Fruit fly (Drosophila melanogaster) whole organism, embryonic: Measurements from ENCODE around the gene Gr28a.

Experiments used
- Ada2b ChIP-seq: fragments of 200-800 bp; sonication (Bioruptor generic); IDR thresholded peaks from 2 replicates; pipeline ENCODE4 v1.3.6; 2022; ENCODE audit warnings: missing biosample characterization, missing genetic modification characterization
- B-H2 ChIP-seq: fragments of 200-800 bp; sonication (Bioruptor generic); optimal IDR thresholded peaks from 2 replicates; lab custom pipeline; 2018; ENCODE audit warnings: missing biosample characterization, mild to moderate bottlenecking, missing genetic modification characterization
- Blimp-1 ChIP-seq: fragments of 200-800 bp; sonication (Bioruptor generic); optimal IDR thresholded peaks from 3 replicates; lab custom pipeline; 2018; ENCODE audit warnings: missing biosample characterization, missing genetic modification characterization, mild to moderate bottlenecking, moderate library complexity, missing genetic modification reagents
- CG10321 ChIP-seq: fragments of 200-800 bp; sonication (Bioruptor generic); IDR thresholded peaks from 2 replicates; pipeline ENCODE4 v1.3.6; 2022; ENCODE audit warnings: missing biosample characterization, missing genetic modification characterization
- CG10654 ChIP-seq: fragments of 200-800 bp; sonication (Bioruptor generic); optimal IDR thresholded peaks from 2 replicates; lab custom pipeline; 2016; ENCODE audit warnings: missing biosample characterization, missing genetic modification characterization
- CG11504 ChIP-seq: fragments of 200-800 bp; sonication (Bioruptor generic); optimal IDR thresholded peaks from 3 replicates; lab custom pipeline; 2019; ENCODE audit warnings: missing biosample characterization, mild to moderate bottlenecking, missing genetic modification characterization, moderate library complexity
- CG12219 ChIP-seq: fragments of 200-800 bp; sonication (Bioruptor generic); optimal IDR thresholded peaks from 3 replicates; lab custom pipeline; 2018; ENCODE audit warnings: missing biosample characterization, mild to moderate bottlenecking, missing genetic modification characterization
- CG12299 ChIP-seq: fragments of 200-800 bp; sonication (Bioruptor generic); optimal IDR thresholded peaks from 2 replicates; lab custom pipeline; 2018; ENCODE audit warnings: missing biosample characterization, mild to moderate bottlenecking, missing genetic modification characterization
- CG12659 ChIP-seq: fragments of 200-800 bp; sonication (Bioruptor generic); optimal IDR thresholded peaks from 3 replicates; lab custom pipeline; 2017; ENCODE audit warnings: mild to moderate bottlenecking, missing biosample characterization, missing genetic modification reagents, missing genetic modification characterization
- CG14441 ChIP-seq: fragments of 200-800 bp; sonication (Bioruptor generic); IDR thresholded peaks from 2 replicates; pipeline ENCODE4 v1.3.6; 2022; ENCODE audit warnings: missing biosample characterization, missing genetic modification characterization
- CG17568 ChIP-seq: fragments of 200-800 bp; sonication (Bioruptor generic); optimal IDR thresholded peaks from 2 replicates; lab custom pipeline; 2018; ENCODE audit warnings: missing biosample characterization, mild to moderate bottlenecking, missing genetic modification characterization, moderate library complexity
- CG17802 ChIP-seq: fragments of 200-800 bp; sonication (Bioruptor generic); optimal IDR thresholded peaks from 2 replicates; lab custom pipeline; 2018; ENCODE audit warnings: missing biosample characterization, mild to moderate bottlenecking, missing genetic modification characterization, moderate library complexity
- CG17829 ChIP-seq: fragments of 200-800 bp; optimal IDR thresholded peaks from 2 replicates; lab custom pipeline; 2019; ENCODE audit warnings: missing biosample characterization, mild to moderate bottlenecking, missing genetic modification characterization, moderate library complexity
- CG30403 ChIP-seq: fragments of 200-800 bp; sonication (Bioruptor generic); optimal IDR thresholded peaks from 3 replicates; lab custom pipeline; 2016; ENCODE audit warnings: missing biosample characterization, missing genetic modification characterization
- CG31365 ChIP-seq: fragments of 200-800 bp; sonication (Bioruptor generic); optimal IDR thresholded peaks from 2 replicates; lab custom pipeline; 2018; ENCODE audit warnings: missing biosample characterization, mild to moderate bottlenecking, missing genetic modification characterization
- CG34376 ChIP-seq: fragments of 200-800 bp; sonication (Bioruptor generic); optimal IDR thresholded peaks from 2 replicates; lab custom pipeline; 2018; ENCODE audit warnings: missing biosample characterization, mild to moderate bottlenecking, missing genetic modification characterization
- CG34422 ChIP-seq: fragments of 200-800 bp; sonication (Bioruptor generic); IDR thresholded peaks from 3 replicates; pipeline ENCODE4 v1.3.6; 2022; ENCODE audit warnings: missing biosample characterization, missing genetic modification characterization
- CG4360 ChIP-seq: fragments of 200-800 bp; sonication (Bioruptor generic); IDR thresholded peaks from 2 replicates; pipeline ENCODE4 v1.3.6; 2022; ENCODE audit warnings: missing biosample characterization, missing genetic modification characterization
- CG43689 ChIP-seq: fragments of 200-800 bp; sonication (Bioruptor generic); IDR thresholded peaks from 2 replicates; pipeline ENCODE4 v1.3.6; 2022; ENCODE audit warnings: missing biosample characterization, missing genetic modification characterization
- CG7372 ChIP-seq: fragments of 200-800 bp; sonication (Bioruptor generic); IDR thresholded peaks from 2 replicates; pipeline ENCODE4 v1.3.6; 2022; ENCODE audit warnings: missing biosample characterization, missing genetic modification characterization
- CG8281 ChIP-seq: fragments of 200-800 bp; sonication (Bioruptor generic); optimal IDR thresholded peaks from 2 replicates; lab custom pipeline; 2018; ENCODE audit warnings: missing biosample characterization, mild to moderate bottlenecking, missing genetic modification characterization, moderate library complexity
- CG8924 ChIP-seq: fragments of 200-800 bp; optimal IDR thresholded peaks from 3 replicates; lab custom pipeline; 2019; ENCODE audit warnings: missing biosample characterization, mild to moderate bottlenecking, missing genetic modification characterization, moderate library complexity
- CG9727 ChIP-seq: fragments of 200-800 bp; sonication (Bioruptor generic); optimal IDR thresholded peaks from 3 replicates; lab custom pipeline; 2017; ENCODE audit warnings: missing biosample characterization, mild to moderate bottlenecking, missing genetic modification characterization
- CTCF ChIP-seq: fragments of 200-800 bp; sonication (Bioruptor generic); optimal IDR thresholded peaks from 2 replicates; lab custom pipeline; 2017; ENCODE audit warnings: missing biosample characterization, mild to moderate bottlenecking, missing genetic modification characterization, moderate library complexity
- Dfd ChIP-seq, 2 experiments: fragments of >200 bp; optimal IDR thresholded peaks; 2 replicates each; lab custom pipeline; 2017; ENCODE audit warnings: missing biosample characterization in 2 of 2, missing genetic modification characterization in 2 of 2
- E2f1 ChIP-seq: fragments of 200-800 bp; sonication (Bioruptor generic); IDR thresholded peaks from 2 replicates; pipeline ENCODE4 v1.3.6; 2022; ENCODE audit warnings: missing biosample characterization, missing genetic modification characterization
- H2.0 ChIP-seq: fragments of 200-800 bp; sonication (Bioruptor generic); IDR thresholded peaks from 2 replicates; pipeline ENCODE4 v1.3.6; 2022; ENCODE audit warnings: missing biosample characterization, missing genetic modification characterization
- HLH3B ChIP-seq: fragments of 200-800 bp; sonication (Bioruptor generic); IDR thresholded peaks from 2 replicates; pipeline ENCODE4 v1.3.6; 2022; ENCODE audit warnings: missing biosample characterization, missing genetic modification characterization
- Hsf ChIP-seq: fragments of 200-800 bp; sonication (Bioruptor generic); optimal IDR thresholded peaks from 3 replicates; lab custom pipeline; 2016; ENCODE audit warnings: missing biosample characterization, missing genetic modification characterization
- NFAT ChIP-seq: fragments of 200-800 bp; sonication (Bioruptor generic); IDR thresholded peaks from 2 replicates; pipeline ENCODE4 v1.3.6; 2022; ENCODE audit warnings: missing biosample characterization, missing genetic modification characterization
- NK7.1 ChIP-seq: fragments of 200-800 bp; sonication (Bioruptor generic); optimal IDR thresholded peaks from 3 replicates; lab custom pipeline; 2016; ENCODE audit warnings: missing biosample characterization, missing genetic modification characterization
- Nf-YA ChIP-seq: fragments of 200-800 bp; sonication (Bioruptor generic); IDR thresholded peaks from 2 replicates; pipeline ENCODE4 v1.3.6; 2022; ENCODE audit warnings: missing biosample characterization, missing genetic modification characterization
- ab ChIP-seq: fragments of 200-800 bp; sonication (Bioruptor generic); optimal IDR thresholded peaks from 2 replicates; lab custom pipeline; 2016; ENCODE audit warnings: missing biosample characterization, missing genetic modification characterization
- br ChIP-seq: fragments of >200 bp; optimal IDR thresholded peaks from 2 replicates; lab custom pipeline; 2017
- cad ChIP-seq: fragments of >200 bp; optimal IDR thresholded peaks from 2 replicates; lab custom pipeline; 2017; ENCODE audit warnings: missing biosample characterization, missing genetic modification characterization
- crc ChIP-seq: fragments of 200-800 bp; sonication (Bioruptor generic); optimal IDR thresholded peaks from 2 replicates; lab custom pipeline; 2016; ENCODE audit warnings: missing biosample characterization, missing genetic modification characterization
- gcm ChIP-seq: fragments of 200-800 bp; sonication (Bioruptor generic); optimal IDR thresholded peaks from 2 replicates; lab custom pipeline; 2019; ENCODE audit warnings: missing biosample characterization, mild to moderate bottlenecking, missing genetic modification characterization, moderate library complexity
- h ChIP-seq: fragments of >200 bp; optimal IDR thresholded peaks from 2 replicates; lab custom pipeline; 2017
- ham ChIP-seq: fragments of 200-800 bp; sonication (Bioruptor generic); IDR thresholded peaks from 2 replicates; pipeline ENCODE4 v1.3.6; 2022; ENCODE audit warnings: missing biosample characterization, missing genetic modification characterization
- ind ChIP-seq: fragments of 200-800 bp; sonication (Bioruptor generic); optimal IDR thresholded peaks from 3 replicates; lab custom pipeline; 2016; ENCODE audit warnings: missing biosample characterization, missing genetic modification characterization
- kah ChIP-seq: fragments of 200-800 bp; sonication (Bioruptor generic); optimal IDR thresholded peaks from 2 replicates; lab custom pipeline; 2018; ENCODE audit warnings: missing biosample characterization, mild to moderate bottlenecking, missing genetic modification characterization
- knrl ChIP-seq: fragments of 200-800 bp; sonication (Bioruptor generic); IDR thresholded peaks from 3 replicates; pipeline ENCODE4 v1.3.6; 2022; ENCODE audit warnings: missing biosample characterization, missing genetic modification characterization; ENCODE audit not compliant: partially characterized antibody
- mam ChIP-seq: fragments of 200-800 bp; sonication (Bioruptor generic); optimal IDR thresholded peaks from 3 replicates; lab custom pipeline; 2016; ENCODE audit warnings: missing biosample characterization, missing genetic modification characterization
- nau ChIP-seq: fragments of 200-800 bp; sonication (Bioruptor generic); optimal IDR thresholded peaks from 3 replicates; lab custom pipeline; 2017; ENCODE audit warnings: missing biosample characterization, mild to moderate bottlenecking, missing genetic modification characterization, missing genetic modification reagents
- nmo ChIP-seq: fragments of 200-800 bp; sonication (Bioruptor generic); optimal IDR thresholded peaks from 2 replicates; lab custom pipeline; 2018; ENCODE audit warnings: missing biosample characterization, mild to moderate bottlenecking, missing genetic modification characterization, moderate library complexity
- peb ChIP-seq: fragments of 200-800 bp; sonication (Bioruptor generic); IDR thresholded peaks from 2 replicates; pipeline ENCODE4 v1.3.6; 2022; ENCODE audit warnings: missing biosample characterization, missing genetic modification characterization
- repo ChIP-seq: fragments of 200-800 bp; sonication (Bioruptor generic); optimal IDR thresholded peaks from 2 replicates; lab custom pipeline; 2016; ENCODE audit warnings: missing biosample characterization, missing genetic modification characterization
- row ChIP-seq: fragments of 200-800 bp; sonication (Bioruptor generic); IDR thresholded peaks from 3 replicates; pipeline ENCODE4 v1.3.6; 2022; ENCODE audit warnings: missing biosample characterization, missing genetic modification characterization
- shn ChIP-seq: fragments of 200-800 bp; sonication (Bioruptor generic); optimal IDR thresholded peaks from 3 replicates; lab custom pipeline; 2016; ENCODE audit warnings: missing biosample characterization, missing genetic modification characterization
- sisA ChIP-seq: fragments of 200-800 bp; sonication (Bioruptor generic); IDR thresholded peaks from 2 replicates; pipeline ENCODE4 v1.3.6; 2022; ENCODE audit warnings: missing biosample characterization, missing genetic modification characterization
- tgo ChIP-seq: fragments of 200-800 bp; sonication (Bioruptor generic); IDR thresholded peaks from 3 replicates; pipeline ENCODE4 v1.3.6; 2022; ENCODE audit warnings: missing biosample characterization, missing genetic modification characterization
- zen2 ChIP-seq: fragments of 200-800 bp; sonication (Bioruptor generic); IDR thresholded peaks from 3 replicates; pipeline ENCODE4 v1.3.6; 2022; ENCODE audit warnings: missing biosample characterization, missing genetic modification characterization; ENCODE audit not compliant: partially characterized antibody
- zf30C ChIP-seq: fragments of 200-800 bp; sonication (Bioruptor generic); optimal IDR thresholded peaks from 3 replicates; lab custom pipeline; 2018; ENCODE audit warnings: missing biosample characterization, mild to moderate bottlenecking, missing genetic modification characterization

The Gr28a gene

dm6 chr2L:7491902-7492301 is 37.9 kb upstream of the Gr28a start (continued):
- no peak for TF ChIP-seq crc
- TF ChIP-seq zf30C (GFP tag; lab: Kevin White, UChicago): no peak
- peak; percentile 10 for TF ChIP-seq kah (GFP tag; lab: Kevin White, UChicago)
- peak; percentile 47 for TF ChIP-seq ind (GFP tag; lab: Kevin White, UChicago)
- peak; percentile 54 for TF ChIP-seq nmo
- TF ChIP-seq Hsf (GFP tag; lab: Kevin White, UChicago): peak; percentile 11
- TF ChIP-seq NK7.1: no peak
- no peak for TF ChIP-seq ab
- TF ChIP-seq CG17568 (GFP tag; lab: Kevin White, UChicago): peak; percentile 34
- TF ChIP-seq CG8924: peak; percentile 53
- TF ChIP-seq H2.0 (GFP tag; lab: Robert Waterston, UW): peak; percentile 43
- TF ChIP-seq CTCF (GFP tag; lab: Kevin White, UChicago): no peak
- TF ChIP-seq CG4360 (GFP tag; lab: Robert Waterston, UW): no peak
- TF ChIP-seq gcm (GFP tag; lab: Kevin White, UChicago): peak; percentile 41
- TF ChIP-seq CG10654 (GFP tag; lab: Kevin White, UChicago): peak; percentile 15
- no peak for TF ChIP-seq NFAT (GFP tag; lab: Robert Waterston, UW)
- peak; percentile 74 for TF ChIP-seq CG14441 (GFP tag; lab: Robert Waterston, UW)
- TF ChIP-seq row (GFP tag; lab: Robert Waterston, UW): peak; percentile 76
- peak; percentile 28 for TF ChIP-seq nau
- TF ChIP-seq br (lab: Kevin White, UChicago): no peak
- peak; percentile 12 for TF ChIP-seq CG8281 (tag; lab: Kevin White, UChicago)
- TF ChIP-seq tgo (GFP tag; lab: Robert Waterston, UW): peak; percentile 57; the same call in 2 of the 3 replicates
- TF ChIP-seq CG31365 (tag; lab: Kevin White, UChicago): no peak
- peak; percentile 53 for TF ChIP-seq CG17829
- peak; percentile 30 for TF ChIP-seq CG12659 (GFP tag; lab: Kevin White, UChicago)
- TF ChIP-seq CG9727: peak; percentile 33
- peak; percentile 80 for TF ChIP-seq CG11504 (tag; lab: Kevin White, UChicago)
- peak; percentile 71 for TF ChIP-seq Blimp-1
- no peak for TF ChIP-seq CG43689
- TF ChIP-seq CG34376 (GFP tag; lab: Kevin White, UChicago): no peak
- TF ChIP-seq B-H2 (GFP tag; lab: Kevin White, UChicago): no peak
- TF ChIP-seq ham: no peak
- TF ChIP-seq E2f1 (GFP tag; lab: Robert Waterston, UW): peak; percentile 72
- no peak for TF ChIP-seq peb
- no peak for TF ChIP-seq knrl (GFP tag; lab: Robert Waterston, UW)
- no peak for TF ChIP-seq zen2 (GFP tag; lab: Robert Waterston, UW)
- no peak for TF ChIP-seq mam (GFP tag; lab: Kevin White, UChicago)
- 0 out of 2 replicates have a peak, but pooled peaks have one; percentile 7 for TF ChIP-seq CG7372 (GFP tag; lab: Robert Waterston, UW)
- peak; percentile 35 for TF ChIP-seq CG30403 (GFP tag; lab: Kevin White, UChicago)
- peak; percentile 54; the same call in 1 of the 2 replicates for TF ChIP-seq HLH3B
- no peak for TF ChIP-seq cad (GFP tag; lab: Kevin White, UChicago)
- TF ChIP-seq repo (GFP tag; lab: Kevin White, UChicago): no peak
- no peak for TF ChIP-seq CG17802 (tag; lab: Kevin White, UChicago)
- TF ChIP-seq Dfd (GFP tag; optimal IDR thresholded peaks at IDR 0.05; lab: Kevin White, UChicago): no peak
- no peak for TF ChIP-seq h (lab: Kevin White, UChicago)
- TF ChIP-seq CG10321: no peak
- TF ChIP-seq CG34422 (GFP tag; lab: Robert Waterston, UW): peak; percentile 44; the same call in 1 of the 3 replicates
- TF ChIP-seq Nf-YA (GFP tag; lab: Robert Waterston, UW): 0 out of 2 replicates have a peak, but pooled peaks have one; percentile 37
- no peak for TF ChIP-seq shn (GFP tag; lab: Kevin White, UChicago)
- peak; percentile 65 for TF ChIP-seq sisA
- peak; percentile 67 for TF ChIP-seq Ada2b
- peak; percentile 42 for TF ChIP-seq CG12219
- peak; percentile 41 for TF ChIP-seq CG12299 (tag; lab: Kevin White, UChicago)
